Fruit fly (Drosophila melanogaster) whole organism, wandering third instar larva: ENCODE results near the gene CG43295.

ENCODE experiments used
- CG9705 ChIP-seq: fragments of 200-800 bp; sonication (Bioruptor generic); optimal IDR thresholded peaks from 2 replicates; lab custom pipeline; 2018; ENCODE audit warnings: missing biosample characterization, mild to moderate bottlenecking, missing genetic modification characterization
- Myc ChIP-seq: fragments of >200 bp; optimal IDR thresholded peaks from 2 replicates; lab custom pipeline; 2017
- OdsH ChIP-seq: fragments of 200-800 bp; sonication (Bioruptor generic); optimal IDR thresholded peaks from 2 replicates; lab custom pipeline; 2016; ENCODE audit warnings: missing biosample characterization, mild to moderate bottlenecking, missing genetic modification characterization
- dl ChIP-seq, 2 experiments: fragments of 175-275, 200-275 bp in 1 of 2; fragments of 200-275 bp in 1 of 2; sonication (Bioruptor generic); optimal IDR thresholded peaks; lab custom pipeline; 2018; ENCODE audit warnings: mild to moderate bottlenecking in 2 of 2, missing biosample characterization in 2 of 2, missing genetic modification characterization in 2 of 2, moderate library complexity in 2 of 2; ENCODE audit not compliant: partially characterized antibody in 2 of 2, insufficient read depth in 1 of 2
- foxo ChIP-seq, 2 experiments: fragments of 200-800 bp; sonication (Bioruptor generic); optimal IDR thresholded peaks; 2 replicates in 1 of 2; 3 replicates in 1 of 2; lab custom pipeline; 2016 to 2017; ENCODE audit warnings: missing biosample characterization in 2 of 2, missing genetic modification characterization in 2 of 2
- h ChIP-seq: fragments of 200-800 bp; sonication (Bioruptor generic); optimal IDR thresholded peaks from 3 replicates; lab custom pipeline; 2016; ENCODE audit warnings: missing biosample characterization, mild to moderate bottlenecking, missing genetic modification characterization
- pan ChIP-seq: fragments of >200 bp; optimal IDR thresholded peaks from 2 replicates; lab custom pipeline; 2017
- usp ChIP-seq: fragments of >200 bp; optimal IDR thresholded peaks from 2 replicates; lab custom pipeline; 2017; ENCODE audit warnings: missing biosample characterization, missing genetic modification characterization

DNA sequence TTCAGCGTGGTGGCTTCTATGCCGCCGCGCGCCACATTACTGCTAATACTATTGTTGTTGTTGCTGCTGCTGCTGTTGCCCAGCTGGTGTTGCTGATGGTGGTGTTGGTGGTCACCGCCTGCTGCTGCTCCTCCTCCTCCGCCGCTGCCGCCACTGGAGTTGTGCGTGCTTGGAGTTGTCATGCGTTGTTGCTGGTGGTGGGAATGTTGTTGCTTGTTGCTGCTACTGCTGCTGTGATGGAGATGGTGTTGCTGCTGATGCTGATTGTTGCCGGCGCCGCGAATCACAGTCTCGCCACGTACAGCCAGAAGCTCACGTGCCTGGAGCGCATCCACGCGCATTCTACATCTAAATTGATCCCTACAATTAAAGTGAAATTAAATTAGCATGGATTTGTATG is 35.9 kb downstream of the CG43295 start:
- TF ChIP-seq CG9705 (GFP tag; lab: Kevin White, UChicago) = no peak
- no peak for TF ChIP-seq pan (lab: Kevin White, UChicago)
- no peak for TF ChIP-seq dl (GFP tag; optimal IDR thresholded peaks at IDR 0.05; lab: Kevin White, UChicago; ENCODE audit: insufficient read depth in 1 of 2, partially characterized antibody in 2 of 2)
- no peak for TF ChIP-seq OdsH (GFP tag; lab: Kevin White, UChicago)
- TF ChIP-seq h (GFP tag; lab: Kevin White, UChicago) = no peak
- TF ChIP-seq usp (GFP tag; lab: Kevin White, UChicago) = no peak
- no peak for TF ChIP-seq foxo (GFP tag; optimal IDR thresholded peaks at IDR 0.05; lab: Kevin White, UChicago)
- no peak for TF ChIP-seq Myc (lab: Kevin White, UChicago)
